Fruit fly (Drosophila melanogaster): ENCODE data around the gene Pgant4.
A peak's percentile ranks its signal among the peaks of the same experiment; 100 is the strongest.

Pgant4 gene

DNA sequence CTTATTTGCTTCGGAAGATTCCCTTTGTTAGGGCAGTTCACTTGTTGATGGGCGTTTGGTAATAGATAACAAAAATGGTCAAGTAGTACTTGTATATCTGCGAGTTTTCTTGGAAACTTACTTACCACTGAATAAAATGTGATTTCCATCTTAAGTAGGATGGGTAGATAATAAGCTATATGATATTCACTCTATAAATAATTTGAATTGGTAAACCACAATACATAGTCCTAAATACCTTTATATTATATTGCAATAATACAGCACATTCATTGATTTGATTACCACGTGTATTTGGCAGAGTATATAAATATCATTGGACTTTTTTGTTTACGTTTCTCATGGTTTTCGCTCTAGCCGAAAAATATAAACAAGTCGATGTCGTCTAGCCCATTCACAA lies 3.5 kb downstream of the Pgant4 start:
- no peak for TF ChIP-seq pan (optimal IDR thresholded peaks at IDR 0.05)
- TF ChIP-seq usp (GFP tag; optimal IDR thresholded peaks at IDR 0.05): no peak

DNA sequence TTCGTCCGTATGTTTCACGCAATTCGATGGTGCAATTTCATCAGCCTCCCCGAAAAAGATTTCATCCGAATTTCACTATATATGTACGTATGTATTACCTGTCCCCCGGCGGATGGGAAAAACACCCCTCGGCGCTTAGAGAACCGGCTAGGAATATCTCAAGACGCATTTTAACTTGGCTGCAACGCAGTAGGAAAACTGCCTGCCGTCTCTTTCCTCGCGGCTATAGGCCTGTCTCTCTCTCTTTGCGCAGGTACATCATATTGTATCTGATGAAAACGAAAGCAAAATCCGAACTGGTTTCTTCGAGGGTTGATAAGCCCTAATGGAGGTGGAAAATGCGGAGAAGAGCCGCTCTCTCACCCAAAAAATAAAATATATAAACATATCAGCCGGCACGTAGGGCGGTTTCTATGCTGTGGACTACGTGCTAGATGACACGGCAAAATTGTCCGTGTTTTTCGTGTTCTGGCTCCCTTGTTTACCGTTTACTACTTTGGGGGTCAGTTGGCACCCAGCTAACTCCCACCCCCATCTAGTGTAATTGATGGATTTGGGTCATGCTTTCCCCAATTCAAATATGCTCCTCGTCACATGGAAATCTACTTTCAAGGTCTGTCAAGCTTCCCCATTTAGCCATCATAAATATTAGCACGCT lies 4.1 kb downstream of the Pgant4 start:
- TF ChIP-seq CG8478 (optimal IDR thresholded peaks at IDR 0.05) (no peak), pan (optimal IDR thresholded peaks at IDR 0.05) (no peak), Dll (optimal IDR thresholded peaks at IDR 0.05) (no peak), EcR (GFP tag; optimal IDR thresholded peaks at IDR 0.05) (no peak), usp (GFP tag; optimal IDR thresholded peaks at IDR 0.05) (no peak), psq (optimal IDR thresholded peaks at IDR 0.05) (no peak)

DNA sequence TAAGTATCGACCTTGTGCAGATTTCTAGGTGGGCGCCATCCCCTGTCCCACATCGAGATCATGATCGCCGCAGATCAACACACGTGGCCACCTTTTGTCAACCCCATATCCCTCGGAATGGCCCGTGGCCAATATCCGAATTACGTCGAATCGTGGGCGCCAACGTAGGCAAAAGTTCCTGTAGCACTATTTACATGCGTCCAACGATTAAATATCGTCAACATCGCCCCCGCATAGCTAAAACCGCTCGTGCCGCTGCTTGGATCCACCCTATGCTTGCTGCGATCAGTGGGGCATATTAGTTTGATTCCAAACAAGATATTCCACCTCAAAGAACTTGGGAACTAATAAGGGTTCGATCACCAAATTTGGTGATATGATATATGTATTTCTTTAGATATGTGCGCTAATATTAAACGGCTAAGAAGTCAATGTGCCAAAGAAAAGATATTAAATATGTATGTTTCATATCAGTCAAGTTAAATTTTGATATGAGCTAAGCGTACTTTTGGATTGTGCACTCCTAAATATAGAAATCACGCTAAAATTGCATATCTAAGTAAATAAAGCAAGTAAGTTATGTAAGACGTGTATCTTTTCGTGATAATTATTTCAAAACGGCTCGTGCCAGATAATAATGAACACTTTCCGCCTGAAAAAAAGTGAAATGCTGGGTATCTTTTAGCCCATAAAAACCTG lies 4.8 kb downstream of the Pgant4 start:
- TF ChIP-seq pan (optimal IDR thresholded peaks at IDR 0.05) (peak; percentile 85), EcR (GFP tag; optimal IDR thresholded peaks at IDR 0.05) (no peak)

- no peak for TF ChIP-seq pan (optimal IDR thresholded peaks at IDR 0.05)
- peak; percentile 75 for TF ChIP-seq Dll (optimal IDR thresholded peaks at IDR 0.05)
- no peak for TF ChIP-seq CG8478 (optimal IDR thresholded peaks at IDR 0.05)
- TF ChIP-seq EcR (GFP tag; optimal IDR thresholded peaks at IDR 0.05): no peak
These were observed 5.9 kb downstream of the Pgant4 start, which contains the start of gene Thor for dm6 chr2L:3478034-3478880. Thor (plus strand) TSS chr2L:3478434.

- TF ChIP-seq Dll (optimal IDR thresholded peaks at IDR 0.05) (no peak), psq (optimal IDR thresholded peaks at IDR 0.05) (no peak), usp (GFP tag; optimal IDR thresholded peaks at IDR 0.05) (no peak), CG8478 (optimal IDR thresholded peaks at IDR 0.05) (no peak), pan (optimal IDR thresholded peaks at IDR 0.05) (no peak), EcR (GFP tag; optimal IDR thresholded peaks at IDR 0.05) (no peak)
These were observed 7.5 kb downstream of the Pgant4 start for dm6 chr2L:3479697-3480442.

dm6 chr2L:3480443-3480839 lies 8.0 kb downstream of the Pgant4 start:
- TF ChIP-seq pan (optimal IDR thresholded peaks at IDR 0.05) (no peak), CG8478 (optimal IDR thresholded peaks at IDR 0.05) (no peak), Dll (optimal IDR thresholded peaks at IDR 0.05) (no peak), usp (GFP tag; optimal IDR thresholded peaks at IDR 0.05) (no peak), EcR (GFP tag; optimal IDR thresholded peaks at IDR 0.05) (no peak), psq (optimal IDR thresholded peaks at IDR 0.05) (no peak)

DNA sequence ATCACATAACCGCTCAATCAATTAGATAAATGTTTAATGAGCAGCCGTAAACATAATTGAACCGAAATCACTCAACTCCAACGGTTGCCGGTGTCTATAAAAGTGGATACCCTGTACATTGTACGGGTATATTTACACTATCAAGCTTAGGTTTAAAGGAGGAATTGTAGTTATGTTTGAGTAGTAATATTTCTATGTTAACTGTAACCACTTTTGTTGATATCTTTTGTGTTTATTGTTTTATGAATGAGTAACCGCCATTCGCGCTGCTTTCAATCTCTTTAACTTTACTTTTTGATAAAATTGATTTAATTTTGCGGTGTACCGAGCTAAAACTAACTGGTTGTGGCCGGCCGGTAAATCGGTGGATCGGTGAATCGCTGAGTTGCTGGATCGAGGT lies 9.6 kb downstream of the Pgant4 start:
- no peak for TF ChIP-seq CG8478 (optimal IDR thresholded peaks at IDR 0.05)
- no peak for TF ChIP-seq EcR (GFP tag; optimal IDR thresholded peaks at IDR 0.05)
- TF ChIP-seq pan (optimal IDR thresholded peaks at IDR 0.05): no peak
- TF ChIP-seq usp (GFP tag; optimal IDR thresholded peaks at IDR 0.05): no peak
- TF ChIP-seq psq (optimal IDR thresholded peaks at IDR 0.05): no peak
- TF ChIP-seq Dll (optimal IDR thresholded peaks at IDR 0.05): no peak

- TF ChIP-seq CG8478 (optimal IDR thresholded peaks at IDR 0.05) (no peak), EcR (GFP tag; optimal IDR thresholded peaks at IDR 0.05) (no peak), psq (optimal IDR thresholded peaks at IDR 0.05) (no peak)
These were observed 10.3 kb downstream of the Pgant4 start for dm6 chr2L:3482712-3483111.

DNA sequence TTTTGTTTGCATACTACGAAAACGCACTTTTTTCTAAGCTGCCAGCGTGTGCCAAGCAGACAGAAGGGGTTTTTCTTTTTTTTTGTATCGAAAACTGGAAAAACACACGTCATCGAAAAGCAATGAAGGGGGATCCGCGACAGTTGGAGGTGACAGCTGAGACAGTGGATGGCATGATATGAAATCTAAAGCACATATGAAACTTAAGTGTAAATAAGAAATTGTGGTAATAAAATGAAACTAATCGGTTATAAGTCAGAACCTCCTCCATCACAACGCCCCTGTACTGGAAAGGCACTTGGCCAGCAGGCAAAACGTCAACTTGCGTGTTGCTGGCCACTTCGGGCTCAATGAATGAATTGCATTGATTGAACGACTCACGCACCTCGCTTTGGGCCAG lies 11.3 kb downstream of the Pgant4 start:
- TF ChIP-seq Dll (optimal IDR thresholded peaks at IDR 0.05) (no peak), psq (optimal IDR thresholded peaks at IDR 0.05) (no peak), CG8478 (optimal IDR thresholded peaks at IDR 0.05) (no peak)

DNA sequence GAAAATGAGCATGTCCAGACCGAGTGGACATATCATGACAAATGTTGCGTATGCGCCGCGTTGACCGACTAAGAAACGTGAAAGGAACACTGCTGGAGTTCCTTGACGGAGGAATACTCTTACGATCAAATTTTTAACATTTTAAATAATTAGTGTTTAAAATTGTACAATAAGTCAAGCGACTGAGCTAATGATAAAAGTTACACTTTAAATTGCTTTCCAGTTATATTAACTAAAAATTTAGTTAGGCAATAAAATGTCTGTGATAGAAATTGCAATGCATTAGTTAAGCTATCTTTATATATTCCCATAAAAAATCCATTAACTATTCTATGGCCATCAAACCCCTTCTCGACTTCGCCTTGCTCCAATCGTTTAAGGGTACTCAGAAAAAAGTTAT lies 12.4 kb downstream of the Pgant4 start:
- TF ChIP-seq psq (optimal IDR thresholded peaks at IDR 0.05) (no peak), pan (optimal IDR thresholded peaks at IDR 0.05) (no peak), Dll (optimal IDR thresholded peaks at IDR 0.05) (no peak), usp (GFP tag; optimal IDR thresholded peaks at IDR 0.05) (no peak), CG8478 (optimal IDR thresholded peaks at IDR 0.05) (no peak), EcR (GFP tag; optimal IDR thresholded peaks at IDR 0.05) (no peak)

DNA sequence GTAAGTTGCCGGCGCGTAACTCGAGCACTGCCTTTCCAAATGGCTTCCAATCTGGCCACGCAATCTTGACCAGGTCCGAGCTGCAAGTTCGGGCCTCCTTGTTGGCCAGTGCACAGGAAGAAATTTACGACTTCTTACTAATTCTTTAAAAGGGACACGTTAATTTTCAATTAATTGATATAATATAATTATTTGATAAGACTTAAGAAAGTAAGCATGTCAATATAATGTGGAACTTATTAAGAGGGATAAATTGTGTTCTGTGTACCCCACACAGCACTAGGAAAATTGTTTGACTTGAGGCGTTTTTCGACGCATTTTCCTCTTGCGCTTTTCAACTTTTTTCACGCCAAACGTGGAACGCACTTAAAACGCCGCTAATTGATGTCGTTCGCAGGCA lies 13.1 kb downstream of the Pgant4 start:
- TF ChIP-seq psq (optimal IDR thresholded peaks at IDR 0.05): no peak

dm6 chr2L:3490971-3491370 lies 18.6 kb downstream of the Pgant4 start, which contains the start of gene CG15414:
CG15414 (minus strand) TSS chr2L:3491071.
- TF ChIP-seq CG8478 (optimal IDR thresholded peaks at IDR 0.05): no peak
- no peak for TF ChIP-seq psq (optimal IDR thresholded peaks at IDR 0.05)
- TF ChIP-seq usp (GFP tag; optimal IDR thresholded peaks at IDR 0.05): no peak
- no peak for TF ChIP-seq EcR (GFP tag; optimal IDR thresholded peaks at IDR 0.05)
- TF ChIP-seq pan (optimal IDR thresholded peaks at IDR 0.05): no peak
- TF ChIP-seq Dll (optimal IDR thresholded peaks at IDR 0.05): no peak

Data from whole organism.